Worm (Caenorhabditis elegans) whole organism, L1 larva: ENCODE data around the gene flp-27.

ENCODE experiments used
- C16A3.4 ChIP-seq: fragments of 150-350 bp; optimal IDR thresholded peaks from 2 replicates; lab custom pipeline; 2014; ENCODE audit warnings: missing biosample characterization, missing genetic modification characterization
- C34B4.2 ChIP-seq: sonication (generic microtip); optimal IDR thresholded peaks from 2 replicates; lab custom pipeline; 2017; ENCODE audit warnings: mild to moderate bottlenecking, missing genetic modification characterization, missing compliant biosample characterization
- aly-2 ChIP-seq: fragments of 150-350 bp; optimal IDR thresholded peaks from 2 replicates; lab custom pipeline; 2014; ENCODE audit warnings: missing biosample characterization, missing genetic modification characterization
- blmp-1 ChIP-seq: fragments of 150-350 bp; optimal IDR thresholded peaks from 2 replicates; lab custom pipeline; 2014; ENCODE audit warnings: missing biosample characterization, missing genetic modification characterization
- ceh-63 ChIP-seq: fragments of 200-800 bp; sonication (Bioruptor generic); optimal IDR thresholded peaks from 2 replicates; lab custom pipeline; 2018; ENCODE audit warnings: mild to moderate bottlenecking, missing genetic modification characterization, missing compliant biosample characterization
- ceh-82 ChIP-seq, 3 experiments: fragments of 150-350 bp in 1 of 3; sonication (generic microtip) in 2 of 3; optimal IDR thresholded peaks; 2 replicates each; lab custom pipeline; 2014 to 2017; ENCODE audit warnings: missing biosample characterization in 3 of 3, missing genetic modification characterization in 3 of 3
- ceh-90 ChIP-seq: sonication (generic microtip); optimal IDR thresholded peaks from 2 replicates; lab custom pipeline; 2016; ENCODE audit warnings: missing genetic modification characterization, missing compliant biosample characterization
- dpl-1 ChIP-seq, 3 experiments: fragments of 150-350 bp in 2 of 3; sonication (generic microtip) in 1 of 3; optimal IDR thresholded peaks; 2 replicates each; lab custom pipeline; 2014 to 2017; ENCODE audit warnings: missing biosample characterization in 3 of 3, missing genetic modification characterization in 3 of 3, missing genetic modification reagents in 3 of 3
- efl-1 ChIP-seq, 4 experiments: fragments of 150-350 bp; optimal IDR thresholded peaks in 3 of 4; peaks in 1 of 4; 1 replicate in 1 of 4; 2 replicates in 3 of 4; lab custom pipeline; 2014; ENCODE audit warnings: missing biosample characterization in 2 of 4, missing genetic modification characterization in 2 of 4, missing genetic modification reagents in 2 of 4
- egl-13 ChIP-seq: sonication (generic microtip); optimal IDR thresholded peaks from 2 replicates; lab custom pipeline; 2016; ENCODE audit warnings: missing genotype, missing genetic modification reagents, missing genetic modification characterization, missing compliant biosample characterization
- egl-27 ChIP-seq, 2 experiments: fragments of 150-350 bp in 1 of 2; sonication (generic microtip); optimal IDR thresholded peaks; 3 replicates each; lab custom pipeline; 2017 to 2018; ENCODE audit warnings: missing biosample characterization in 2 of 2, missing genetic modification characterization in 2 of 2, missing genetic modification reagents in 2 of 2
- fkh-4 ChIP-seq: sonication (generic microtip); optimal IDR thresholded peaks from 2 replicates; lab custom pipeline; 2016; ENCODE audit warnings: missing compliant biosample characterization, missing genetic modification characterization, borderline replicate concordance
- hlh-17 ChIP-seq: fragments of 200-800 bp; sonication (Bioruptor generic); optimal IDR thresholded peaks from 2 replicates; lab custom pipeline; 2018; ENCODE audit warnings: missing genetic modification characterization, mild to moderate bottlenecking, missing compliant biosample characterization, moderate library complexity, borderline replicate concordance
- hpl-2 ChIP-seq: fragments of 150-350 bp; optimal IDR thresholded peaks from 2 replicates; lab custom pipeline; 2014; ENCODE audit warnings: missing biosample characterization, missing genetic modification reagents, missing genetic modification characterization
- isw-1 ChIP-seq: fragments of 200-800 bp; sonication (Bioruptor generic); IDR thresholded peaks from 2 replicates; pipeline ENCODE4 v1.3.6; 2022; ENCODE audit warnings: missing genetic modification characterization, missing compliant biosample characterization
- jun-1 ChIP-seq: fragments of 150-350 bp; optimal IDR thresholded peaks from 2 replicates; lab custom pipeline; 2014; ENCODE audit warnings: missing biosample characterization, missing genetic modification reagents, missing genetic modification characterization
- lin-14 ChIP-seq: fragments of 200-800 bp; sonication (Bioruptor generic); optimal IDR thresholded peaks from 2 replicates; lab custom pipeline; 2018; ENCODE audit warnings: mild to moderate bottlenecking, missing genetic modification characterization, moderate library complexity, missing compliant biosample characterization
- lin-15B ChIP-seq: fragments of 150-350 bp; sonication (generic microtip); optimal IDR thresholded peaks from 3 replicates; lab custom pipeline; 2014; ENCODE audit warnings: missing biosample characterization, missing genetic modification characterization
- lin-35 ChIP-seq, 2 experiments: fragments of 150-350 bp; optimal IDR thresholded peaks; 2 replicates each; lab custom pipeline; 2014; ENCODE audit warnings: missing biosample characterization in 2 of 2, missing genetic modification characterization in 2 of 2, missing genetic modification reagents in 2 of 2
- lsy-2 ChIP-seq, 2 experiments: fragments of 150-350 bp; optimal IDR thresholded peaks; 2 replicates each; lab custom pipeline; 2014; ENCODE audit warnings: missing biosample characterization in 2 of 2, missing genetic modification characterization in 2 of 2
- mdl-1 ChIP-seq, 2 experiments: fragments of 150-350 bp; optimal IDR thresholded peaks; 2 replicates each; lab custom pipeline; 2014 to 2017; ENCODE audit warnings: missing biosample characterization in 2 of 2, missing genetic modification characterization in 2 of 2, inconsistent platforms in 1 of 2
- mef-2 ChIP-seq: fragments of 150-350 bp; optimal IDR thresholded peaks from 2 replicates; lab custom pipeline; 2014; ENCODE audit warnings: missing biosample characterization, missing genetic modification characterization
- nhr-237 ChIP-seq: fragments of 150-350 bp; optimal IDR thresholded peaks from 2 replicates; lab custom pipeline; 2014; ENCODE audit warnings: missing biosample characterization, missing genetic modification characterization
- nhr-71 ChIP-seq: sonication (generic microtip); optimal IDR thresholded peaks from 2 replicates; lab custom pipeline; 2016; ENCODE audit warnings: mild to moderate bottlenecking, missing genetic modification characterization, moderate library complexity, missing compliant biosample characterization
- nhr-77 ChIP-seq: fragments of 150-350 bp; optimal IDR thresholded peaks from 2 replicates; lab custom pipeline; 2014; ENCODE audit warnings: missing biosample characterization, missing genetic modification characterization
- skn-1 ChIP-seq: fragments of 150-350 bp; optimal IDR thresholded peaks from 2 replicates; lab custom pipeline; 2014; ENCODE audit warnings: missing biosample characterization, missing genetic modification characterization
- snpc-4 ChIP-seq: fragments of 150-350 bp; optimal IDR thresholded peaks from 2 replicates; lab custom pipeline; 2014; ENCODE audit warnings: missing biosample characterization, missing genetic modification characterization
- sptf-1 ChIP-seq: fragments of 150-350 bp; optimal IDR thresholded peaks from 2 replicates; lab custom pipeline; 2014; ENCODE audit warnings: missing biosample characterization, missing genetic modification characterization
- swsn-7 ChIP-seq: sonication (generic microtip); optimal IDR thresholded peaks from 2 replicates; lab custom pipeline; 2016; ENCODE audit warnings: missing genetic modification characterization, missing compliant biosample characterization
- unc-30 ChIP-seq: sonication (generic microtip); optimal IDR thresholded peaks from 2 replicates; lab custom pipeline; 2017; ENCODE audit warnings: missing biosample characterization, missing genetic modification characterization
- unc-62 ChIP-seq: fragments of 150-350 bp; optimal IDR thresholded peaks from 2 replicates; lab custom pipeline; 2014; ENCODE audit warnings: missing biosample characterization, missing genetic modification reagents, missing genetic modification characterization
- unc-86 ChIP-seq: sonication (generic microtip); optimal IDR thresholded peaks from 2 replicates; lab custom pipeline; 2016; ENCODE audit warnings: missing genetic modification characterization, missing compliant biosample characterization
- unc-98 ChIP-seq: fragments of 200-800 bp; sonication (Bioruptor generic); IDR thresholded peaks from 2 replicates; pipeline ENCODE4 v1.3.6; 2022; ENCODE audit warnings: missing genetic modification characterization, missing compliant biosample characterization
- zip-4 ChIP-seq: fragments of 200-800 bp; sonication (Bioruptor generic); optimal IDR thresholded peaks from 2 replicates; lab custom pipeline; 2018; ENCODE audit warnings: mild to moderate bottlenecking, missing genetic modification characterization, moderate library complexity, missing compliant biosample characterization

Gene flp-27

ce11 chrII:5691216-5691771, 10.5 kb downstream of the flp-27 start, which contains the start of the genes ndub-5 and eif-2D (continued):
- no peak for TF ChIP-seq ceh-90 (tag; lab: Kevin White, UChicago)
- TF ChIP-seq skn-1 (tag; lab: Kevin White, UChicago): no peak
- peak in 1 of 3 experiments; percentile 38 for TF ChIP-seq dpl-1 (GFP tag; optimal IDR thresholded peaks at IDR 0.05; lab: Kevin White, UChicago)
- TF ChIP-seq lin-35 (GFP tag; optimal IDR thresholded peaks at IDR 0.05; lab: Kevin White, UChicago): peak in 1 of 2 experiments; percentile 25
- TF ChIP-seq, all 84 proteins: peak for 6

ce11 chrII:5693893-5694292, 13.1 kb downstream of the flp-27 start, which contains the start of gene C25H3.3:
C25H3.3 (plus strand) TSS chrII:5694193.
- TF ChIP-seq efl-1 (optimal IDR thresholded peaks at IDR 0.05; lab: Kevin White, UChicago) (no peak), efl-1 (GFP tag; optimal IDR thresholded peaks at IDR 0.05 in 1 of 2; lab: Kevin White, UChicago) (peak in 1 of 2 experiments; percentile 61), sptf-1 (tag; lab: Kevin White, UChicago) (no peak)

- no peak for TF ChIP-seq swsn-7 (tag; lab: Kevin White, UChicago)
- no peak for TF ChIP-seq ceh-63 (GFP tag; lab: Kevin White, UChicago)
- TF ChIP-seq ceh-90 (tag; lab: Kevin White, UChicago): no peak
- TF ChIP-seq fkh-4 (tag; lab: Kevin White, UChicago): no peak
- TF ChIP-seq lin-14: no peak
- TF ChIP-seq nhr-237 (tag; lab: Kevin White, UChicago): no peak
- TF ChIP-seq mdl-1 (tag; optimal IDR thresholded peaks at IDR 0.05; lab: Kevin White, UChicago): no peak
- no peak for TF ChIP-seq egl-13 (tag; lab: Kevin White, UChicago)
- no peak for TF ChIP-seq C34B4.2 (tag; lab: Kevin White, UChicago)
- no peak for TF ChIP-seq lin-15B (tag; lab: Kevin White, UChicago)
- TF ChIP-seq egl-27 (tag; optimal IDR thresholded peaks at IDR 0.05; lab: Kevin White, UChicago): no peak
- no peak for TF ChIP-seq C16A3.4 (tag; lab: Kevin White, UChicago)
- no peak for TF ChIP-seq lsy-2 (tag; optimal IDR thresholded peaks at IDR 0.05; lab: Kevin White, UChicago)
- no peak for TF ChIP-seq jun-1 (tag; lab: Kevin White, UChicago)
These were observed 14.0 kb downstream of the flp-27 start, which contains the start of gene C25H3.14 for ce11 chrII:5694798-5695197. C25H3.14 (plus strand) TSS chrII:5695098.

- TF ChIP-seq nhr-77 (tag; lab: Kevin White, UChicago): no peak
- no peak for TF ChIP-seq blmp-1 (tag; lab: Kevin White, UChicago)
- no peak for TF ChIP-seq mef-2 (tag; lab: Kevin White, UChicago)
- no peak for TF ChIP-seq unc-30
- no peak for TF ChIP-seq C16A3.4 (tag; lab: Kevin White, UChicago)
- no peak for TF ChIP-seq isw-1 (GFP tag; lab: Robert Waterston, UW)
- TF ChIP-seq egl-13 (tag; lab: Kevin White, UChicago): no peak
- TF ChIP-seq nhr-71 (tag; lab: Kevin White, UChicago): no peak
- TF ChIP-seq aly-2: no peak
- TF ChIP-seq zip-4 (GFP tag; lab: Kevin White, UChicago): no peak
- TF ChIP-seq unc-98: no peak
- TF ChIP-seq unc-62: no peak
- TF ChIP-seq mdl-1 (tag; optimal IDR thresholded peaks at IDR 0.05; lab: Kevin White, UChicago): no peak
- no peak for TF ChIP-seq hpl-2
- no peak for TF ChIP-seq unc-86 (tag; lab: Kevin White, UChicago)
- TF ChIP-seq hlh-17: no peak
- TF ChIP-seq snpc-4: no peak
- no peak for TF ChIP-seq ceh-82 (tag; optimal IDR thresholded peaks at IDR 0.05; lab: Kevin White, UChicago)
- no peak for TF ChIP-seq nhr-237 (tag; lab: Kevin White, UChicago)
These were observed 15.4 kb downstream of the flp-27 start for ce11 chrII:5696218-5696617.
